Fruit fly (Drosophila melanogaster) whole organism, prepupa: ENCODE results near the gene CG7213.
A peak's percentile ranks its signal among the peaks of the same experiment; 100 is the strongest.

ENCODE experiments used
- Blimp-1 ChIP-seq: fragments of 200-800 bp; sonication (Bioruptor generic); optimal IDR thresholded peaks from 3 replicates; lab custom pipeline; 2017; ENCODE audit warnings: missing biosample characterization, missing genetic modification characterization, mild to moderate bottlenecking, moderate library complexity, missing genetic modification reagents
- CG10669 ChIP-seq: fragments of 200-800 bp; sonication (Bioruptor generic); optimal IDR thresholded peaks from 3 replicates; lab custom pipeline; 2018; ENCODE audit warnings: missing biosample characterization, mild to moderate bottlenecking, missing genetic modification characterization, moderate library complexity
- CG11294 ChIP-seq: fragments of 200-800 bp; sonication (Bioruptor generic); IDR thresholded peaks from 2 replicates; pipeline ENCODE4 v1.3.6; 2022; ENCODE audit warnings: missing biosample characterization, missing genetic modification characterization
- CG11762 ChIP-seq: fragments of 200-800 bp; sonication (Bioruptor generic); optimal IDR thresholded peaks from 3 replicates; lab custom pipeline; 2016; ENCODE audit warnings: missing biosample characterization, missing genetic modification characterization; ENCODE audit not compliant: insufficient read depth
- CG15336 ChIP-seq: fragments of 200-800 bp; sonication (Bioruptor generic); IDR thresholded peaks from 2 replicates; pipeline ENCODE4 v1.3.6; 2022; ENCODE audit warnings: missing biosample characterization, missing genetic modification characterization
- CG1621 ChIP-seq: fragments of 200-800 bp; sonication (Bioruptor generic); optimal IDR thresholded peaks from 3 replicates; lab custom pipeline; 2018; ENCODE audit warnings: missing biosample characterization, mild to moderate bottlenecking, missing genetic modification characterization
- CG16779 ChIP-seq: fragments of 200-800 bp; sonication (Bioruptor generic); optimal IDR thresholded peaks from 3 replicates; lab custom pipeline; 2017; ENCODE audit warnings: missing biosample characterization, mild to moderate bottlenecking, missing genetic modification characterization
- CG3032 ChIP-seq: fragments of 200-800 bp; optimal IDR thresholded peaks from 2 replicates; lab custom pipeline; 2019; ENCODE audit warnings: missing biosample characterization, mild to moderate bottlenecking, missing genetic modification characterization, moderate library complexity
- CG31627 ChIP-seq: fragments of 200-800 bp; sonication (Bioruptor generic); optimal IDR thresholded peaks from 3 replicates; lab custom pipeline; 2016; ENCODE audit warnings: missing biosample characterization, missing genetic modification characterization
- CG4318 ChIP-seq: fragments of 200-800 bp; sonication (Bioruptor generic); optimal IDR thresholded peaks from 3 replicates; lab custom pipeline; 2017; ENCODE audit warnings: missing biosample characterization, mild to moderate bottlenecking, missing genetic modification characterization
- CG6163 ChIP-seq: fragments of 200-800 bp; sonication (Bioruptor generic); IDR thresholded peaks from 3 replicates; pipeline ENCODE4 v1.3.6; 2022; ENCODE audit warnings: missing biosample characterization, missing genetic modification characterization
- CG6276 ChIP-seq: fragments of 200-800 bp; sonication (Bioruptor generic); optimal IDR thresholded peaks from 2 replicates; lab custom pipeline; 2017; ENCODE audit warnings: missing biosample characterization, mild to moderate bottlenecking, missing genetic modification characterization
- CG6792 ChIP-seq: fragments of 200-800 bp; sonication (Bioruptor generic); optimal IDR thresholded peaks from 3 replicates; lab custom pipeline; 2016; ENCODE audit warnings: missing biosample characterization, missing genetic modification characterization
- CG6808 ChIP-seq: fragments of 200-800 bp; sonication (Bioruptor generic); optimal IDR thresholded peaks from 3 replicates; lab custom pipeline; 2017; ENCODE audit warnings: missing biosample characterization, missing genetic modification characterization, mild to moderate bottlenecking, moderate library complexity, missing genetic modification reagents
- CG7368 ChIP-seq: fragments of 200-800 bp; sonication (Bioruptor generic); optimal IDR thresholded peaks from 3 replicates; lab custom pipeline; 2016; ENCODE audit warnings: missing biosample characterization, missing genetic modification characterization
- CG8319 ChIP-seq: fragments of 200-800 bp; sonication (Bioruptor generic); optimal IDR thresholded peaks from 3 replicates; lab custom pipeline; 2016; ENCODE audit warnings: missing biosample characterization, missing genetic modification characterization
- Eip75B ChIP-seq: fragments of 200-800 bp; sonication (Bioruptor generic); optimal IDR thresholded peaks from 3 replicates; lab custom pipeline; 2016; ENCODE audit warnings: missing biosample characterization, missing genetic modification characterization
- Eip78C ChIP-seq: fragments of 200-800 bp; sonication (Bioruptor generic); peaks from one replicate; lab custom pipeline; 2016; ENCODE audit warnings: missing biosample characterization, missing genetic modification characterization
- Eip93F ChIP-seq: fragments of 200-800 bp; sonication (Bioruptor generic); optimal IDR thresholded peaks from 2 replicates; lab custom pipeline; 2016; ENCODE audit warnings: missing biosample characterization, mild to moderate bottlenecking, missing genetic modification characterization
- Ets21C ChIP-seq: fragments of 200-800 bp; sonication (Bioruptor generic); optimal IDR thresholded peaks from 3 replicates; lab custom pipeline; 2016; ENCODE audit warnings: missing biosample characterization, missing genetic modification characterization
- Gug ChIP-seq: fragments of 200-800 bp; sonication (Bioruptor generic); IDR thresholded peaks from 2 replicates; pipeline ENCODE4 v1.3.6; 2022; ENCODE audit warnings: missing biosample characterization, missing genetic modification characterization
- Hr38 ChIP-seq: sonication (Bioruptor generic); optimal IDR thresholded peaks from 2 replicates; lab custom pipeline; 2016; ENCODE audit warnings: missing biosample characterization, missing genetic modification characterization
- Hr39 ChIP-seq: fragments of 200-800 bp; sonication (Bioruptor generic); optimal IDR thresholded peaks from 2 replicates; lab custom pipeline; 2016; ENCODE audit warnings: missing biosample characterization, missing genetic modification characterization
- Hr4 ChIP-seq: fragments of 200-800 bp; sonication (Bioruptor generic); optimal IDR thresholded peaks from 3 replicates; lab custom pipeline; 2016; ENCODE audit warnings: missing biosample characterization, missing genetic modification characterization
- Lpt ChIP-seq: fragments of 200-800 bp; sonication (Bioruptor generic); optimal IDR thresholded peaks from 3 replicates; lab custom pipeline; 2016; ENCODE audit warnings: missing biosample characterization, missing genetic modification characterization
- OdsH ChIP-seq: fragments of 200-800 bp; sonication (Bioruptor generic); optimal IDR thresholded peaks from 3 replicates; lab custom pipeline; 2016; ENCODE audit warnings: missing biosample characterization, missing genetic modification characterization
- Smox ChIP-seq: fragments of 200-800 bp; sonication (Bioruptor generic); optimal IDR thresholded peaks from 3 replicates; lab custom pipeline; 2016; ENCODE audit warnings: missing biosample characterization, missing genetic modification characterization
- Sox102F ChIP-seq: fragments of 200-800 bp; sonication (Bioruptor generic); optimal IDR thresholded peaks from 2 replicates; lab custom pipeline; 2016; ENCODE audit warnings: missing biosample characterization, mild to moderate bottlenecking, missing genetic modification characterization
- Sox14 ChIP-seq: fragments of 200-800 bp; sonication (Bioruptor generic); optimal IDR thresholded peaks from 3 replicates; lab custom pipeline; 2016; ENCODE audit warnings: missing biosample characterization, missing genetic modification characterization
- achi ChIP-seq: fragments of 200-800 bp; sonication (Bioruptor generic); optimal IDR thresholded peaks from 3 replicates; lab custom pipeline; 2016; ENCODE audit warnings: missing biosample characterization, missing genetic modification characterization
- acj6 ChIP-seq: fragments of 200-800 bp; sonication (Bioruptor generic); optimal IDR thresholded peaks from 3 replicates; lab custom pipeline; 2016; ENCODE audit warnings: missing biosample characterization, missing genetic modification characterization
- cyc ChIP-seq: fragments of 200-800 bp; sonication (Bioruptor generic); optimal IDR thresholded peaks from 3 replicates; lab custom pipeline; 2016; ENCODE audit warnings: missing biosample characterization, missing genetic modification characterization
- dac ChIP-seq: fragments of 200-800 bp; sonication (Bioruptor generic); optimal IDR thresholded peaks from 2 replicates; lab custom pipeline; 2017; ENCODE audit warnings: missing biosample characterization, mild to moderate bottlenecking, missing genetic modification characterization
- dsx ChIP-seq: fragments of 200-800 bp; optimal IDR thresholded peaks from 3 replicates; lab custom pipeline; 2019; ENCODE audit warnings: missing biosample characterization, mild to moderate bottlenecking, missing genetic modification characterization, moderate library complexity; ENCODE audit not compliant: poor library complexity, severe bottlenecking
- eg ChIP-seq: fragments of 200-800 bp; sonication (Bioruptor generic); IDR thresholded peaks from 3 replicates; pipeline ENCODE4 v1.3.6; 2022; ENCODE audit warnings: missing biosample characterization, missing genetic modification characterization
- fkh ChIP-seq: fragments of 200-800 bp; sonication (Bioruptor generic); optimal IDR thresholded peaks from 3 replicates; lab custom pipeline; 2017; ENCODE audit warnings: missing biosample characterization, mild to moderate bottlenecking, missing genetic modification characterization, moderate library complexity
- net ChIP-seq: fragments of 200-800 bp; sonication (Bioruptor generic); optimal IDR thresholded peaks from 3 replicates; lab custom pipeline; 2016; ENCODE audit warnings: missing biosample characterization, missing genetic modification characterization
- pdm3 ChIP-seq: fragments of 200-800 bp; sonication (Bioruptor generic); optimal IDR thresholded peaks from 3 replicates; lab custom pipeline; 2016; ENCODE audit warnings: missing biosample characterization, missing genetic modification characterization
- salr ChIP-seq, 2 experiments: fragments of 200-800 bp; sonication (Bioruptor generic); optimal IDR thresholded peaks; 3 replicates each; lab custom pipeline; 2016 to 2018; ENCODE audit warnings: missing biosample characterization in 2 of 2, missing genetic modification characterization in 2 of 2, mild to moderate bottlenecking in 1 of 2
- ss ChIP-seq, 2 experiments: fragments of 200-800 bp; sonication (Bioruptor generic); optimal IDR thresholded peaks; 2 replicates in 1 of 2; 3 replicates in 1 of 2; lab custom pipeline; 2017 to 2018; ENCODE audit warnings: mild to moderate bottlenecking in 2 of 2, missing biosample characterization in 2 of 2, missing genetic modification characterization in 2 of 2, moderate library complexity in 1 of 2
- topi ChIP-seq: fragments of 200-800 bp; sonication (Bioruptor generic); optimal IDR thresholded peaks from 3 replicates; lab custom pipeline; 2016; ENCODE audit warnings: missing biosample characterization, missing genetic modification characterization

The CG7213 gene

DNA sequence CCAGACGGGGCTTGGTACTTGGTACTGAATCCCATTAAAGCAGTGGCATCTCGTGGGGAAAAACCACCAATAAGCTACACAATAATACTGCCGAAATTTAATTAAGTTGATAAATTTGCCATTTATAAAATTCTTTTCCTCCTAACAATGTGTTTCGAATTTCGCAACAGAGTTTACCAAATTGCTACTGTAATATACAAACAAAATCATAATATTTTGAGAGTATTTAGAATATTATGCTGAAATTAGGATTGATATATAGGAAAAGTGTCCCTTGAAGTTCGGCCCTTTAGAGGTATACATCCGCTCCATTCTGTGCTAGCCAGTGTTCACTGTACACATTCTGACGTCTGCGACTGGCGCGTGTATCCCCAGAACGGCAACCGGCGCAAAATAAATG is 44.2 kb upstream of the CG7213 start (continued):
- TF ChIP-seq CG3032 (peak; percentile 31), CG16779 (tag; lab: Kevin White, UChicago) (no peak), Eip93F (GFP tag; lab: Kevin White, UChicago) (no peak), Blimp-1 (no peak), CG6163 (GFP tag; lab: Robert Waterston, UW) (no peak), Eip75B (GFP tag; lab: Kevin White, UChicago) (peak; percentile 19), CG10669 (GFP tag; lab: Kevin White, UChicago) (peak; percentile 41), Gug (GFP tag; lab: Robert Waterston, UW) (no peak), CG11294 (GFP tag; lab: Robert Waterston, UW) (no peak; the same call in 1 of the 2 replicates), CG15336 (GFP tag; lab: Robert Waterston, UW) (peak; percentile 37; the same call in 1 of the 2 replicates), achi (peak; percentile 27), Hr38 (GFP tag; lab: Kevin White, UChicago) (no peak), fkh (no peak), Hr4 (GFP tag; lab: Kevin White, UChicago) (peak; percentile 23), Eip78C (GFP tag; lab: Kevin White, UChicago) (no peak), Sox14 (GFP tag; lab: Kevin White, UChicago) (peak; percentile 36), CG6276 (no peak), net (GFP tag; lab: Kevin White, UChicago) (peak; percentile 10), CG1621 (tag; lab: Kevin White, UChicago) (peak; percentile 1)

DNA sequence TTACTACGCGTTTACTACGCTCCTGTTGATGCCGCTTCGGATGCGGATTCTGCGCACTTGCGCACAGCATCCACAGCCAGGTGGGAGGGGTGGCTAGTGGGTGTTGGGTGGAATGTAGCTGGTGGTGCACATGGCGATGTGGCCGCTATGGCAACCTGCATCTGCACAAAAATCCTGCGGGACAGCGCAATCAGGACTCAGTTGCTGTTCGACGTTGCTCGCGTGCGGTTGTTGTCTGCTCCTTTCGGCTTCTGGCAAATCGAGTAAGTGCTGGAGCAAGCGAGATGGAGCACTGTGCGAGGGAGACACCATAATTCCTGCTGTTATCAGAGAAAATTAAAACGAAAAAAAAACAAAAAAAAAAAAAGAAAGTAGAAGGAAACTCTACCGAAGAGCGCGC is 531 bp upstream of the CG7213 start:
- TF ChIP-seq cyc (GFP tag; lab: Kevin White, UChicago): no peak
- no peak for TF ChIP-seq CG15336 (GFP tag; lab: Robert Waterston, UW)
- TF ChIP-seq Sox102F (GFP tag; lab: Kevin White, UChicago): no peak
- TF ChIP-seq Eip75B (GFP tag; lab: Kevin White, UChicago): no peak
- no peak for TF ChIP-seq Gug (GFP tag; lab: Robert Waterston, UW)
- TF ChIP-seq fkh: no peak
- no peak for TF ChIP-seq salr (GFP tag; optimal IDR thresholded peaks at IDR 0.05; lab: Kevin White, UChicago)
- peak in 1 of 2 experiments; percentile 21 for TF ChIP-seq ss (GFP tag; optimal IDR thresholded peaks at IDR 0.05; lab: Kevin White, UChicago)
- no peak for TF ChIP-seq net (GFP tag; lab: Kevin White, UChicago)
- no peak for TF ChIP-seq Lpt (GFP tag; lab: Kevin White, UChicago)
- no peak for TF ChIP-seq CG31627 (GFP tag; lab: Kevin White, UChicago)
- no peak for TF ChIP-seq CG6792 (GFP tag; lab: Kevin White, UChicago)
- no peak for TF ChIP-seq Blimp-1
- no peak for TF ChIP-seq CG8319 (GFP tag; lab: Kevin White, UChicago)
- TF ChIP-seq dac (GFP tag; lab: Kevin White, UChicago): no peak
- TF ChIP-seq Hr38 (GFP tag; lab: Kevin White, UChicago): no peak
- TF ChIP-seq OdsH (GFP tag; lab: Kevin White, UChicago): no peak
- no peak for TF ChIP-seq dsx (GFP tag; lab: Kevin White, UChicago)
- TF ChIP-seq CG6808 (GFP tag; lab: Kevin White, UChicago): peak; percentile 23
- TF ChIP-seq Eip78C (GFP tag; lab: Kevin White, UChicago): peak; percentile 39
- TF ChIP-seq CG11762 (GFP tag; lab: Kevin White, UChicago): no peak
- TF ChIP-seq Eip93F (GFP tag; lab: Kevin White, UChicago): no peak
- TF ChIP-seq Sox14 (GFP tag; lab: Kevin White, UChicago): no peak
- no peak for TF ChIP-seq topi (GFP tag; lab: Kevin White, UChicago)
- TF ChIP-seq achi: no peak
- TF ChIP-seq CG4318: no peak
- no peak for TF ChIP-seq pdm3
- TF ChIP-seq Smox (GFP tag; lab: Kevin White, UChicago): no peak
- TF ChIP-seq CG7368 (GFP tag; lab: Kevin White, UChicago): peak; percentile 41
- no peak for TF ChIP-seq acj6
- no peak for TF ChIP-seq Hr39 (GFP tag; lab: Kevin White, UChicago)
- TF ChIP-seq CG6163 (GFP tag; lab: Robert Waterston, UW): peak; percentile 35; the same call in 1 of the 3 replicates
- TF ChIP-seq Ets21C (GFP tag; lab: Kevin White, UChicago): no peak
- peak; percentile 63; the same call in 1 of the 3 replicates for TF ChIP-seq eg (GFP tag; lab: Robert Waterston, UW)
